Fruit fly (Drosophila melanogaster): Measurements from ENCODE around the gene CG42238.

dm6 chr2L:21008613-21009012, 43.4 kb downstream of the CG42238 start:
- no peak for TF ChIP-seq CG10267 (tag; optimal IDR thresholded peaks at IDR 0.05)
- no peak for TF ChIP-seq run (tag; optimal IDR thresholded peaks at IDR 0.05)
- no peak for TF ChIP-seq disco-r (GFP tag; optimal IDR thresholded peaks at IDR 0.05)
- no peak for TF ChIP-seq pnt (GFP tag; optimal IDR thresholded peaks at IDR 0.05)
- TF ChIP-seq CG1024 (GFP tag; IDR thresholded peaks at IDR 0.05): no peak
- no peak for TF ChIP-seq PHDP (tag; optimal IDR thresholded peaks at IDR 0.05)
